Fruit fly (Drosophila melanogaster) whole organism, prepupa: ENCODE measurements around the gene mRpL3.
A peak's percentile ranks its signal among the peaks of the same experiment; 100 is the strongest.

Source experiments
- Blimp-1 ChIP-seq: fragments of 200-800 bp; sonication (Bioruptor generic); optimal IDR thresholded peaks from 3 replicates; lab custom pipeline; 2017; ENCODE audit warnings: missing biosample characterization, missing genetic modification characterization, mild to moderate bottlenecking, moderate library complexity, missing genetic modification reagents
- CG10631 ChIP-seq: fragments of 200-800 bp; sonication (Bioruptor generic); optimal IDR thresholded peaks from 2 replicates; lab custom pipeline; 2016; ENCODE audit warnings: missing biosample characterization, missing genetic modification characterization
- CG10669 ChIP-seq: fragments of 200-800 bp; sonication (Bioruptor generic); optimal IDR thresholded peaks from 3 replicates; lab custom pipeline; 2018; ENCODE audit warnings: missing biosample characterization, mild to moderate bottlenecking, missing genetic modification characterization, moderate library complexity
- CG11762 ChIP-seq: fragments of 200-800 bp; sonication (Bioruptor generic); optimal IDR thresholded peaks from 3 replicates; lab custom pipeline; 2016; ENCODE audit warnings: missing biosample characterization, missing genetic modification characterization; ENCODE audit not compliant: insufficient read depth
- CG11902 ChIP-seq: fragments of 200-800 bp; sonication (Bioruptor generic); optimal IDR thresholded peaks from 3 replicates; lab custom pipeline; 2016; ENCODE audit warnings: missing biosample characterization, missing genetic modification characterization
- CG15336 ChIP-seq: fragments of 200-800 bp; sonication (Bioruptor generic); IDR thresholded peaks from 2 replicates; pipeline ENCODE4 v1.3.6; 2022; ENCODE audit warnings: missing biosample characterization, missing genetic modification characterization
- CG1621 ChIP-seq: fragments of 200-800 bp; sonication (Bioruptor generic); optimal IDR thresholded peaks from 3 replicates; lab custom pipeline; 2018; ENCODE audit warnings: missing biosample characterization, mild to moderate bottlenecking, missing genetic modification characterization
- CG16779 ChIP-seq: fragments of 200-800 bp; sonication (Bioruptor generic); optimal IDR thresholded peaks from 3 replicates; lab custom pipeline; 2017; ENCODE audit warnings: missing biosample characterization, mild to moderate bottlenecking, missing genetic modification characterization
- CG3032 ChIP-seq: fragments of 200-800 bp; optimal IDR thresholded peaks from 2 replicates; lab custom pipeline; 2019; ENCODE audit warnings: missing biosample characterization, mild to moderate bottlenecking, missing genetic modification characterization, moderate library complexity
- CG31627 ChIP-seq: fragments of 200-800 bp; sonication (Bioruptor generic); optimal IDR thresholded peaks from 3 replicates; lab custom pipeline; 2016; ENCODE audit warnings: missing biosample characterization, missing genetic modification characterization
- CG32006 ChIP-seq: fragments of 200-800 bp; sonication (Bioruptor generic); optimal IDR thresholded peaks from 3 replicates; lab custom pipeline; 2017; ENCODE audit warnings: missing biosample characterization, mild to moderate bottlenecking, missing genetic modification characterization
- CG34406 ChIP-seq: fragments of 200-800 bp; sonication (Bioruptor generic); optimal IDR thresholded peaks from 3 replicates; lab custom pipeline; 2016; ENCODE audit warnings: missing biosample characterization, missing genetic modification characterization
- CG4318 ChIP-seq: fragments of 200-800 bp; sonication (Bioruptor generic); optimal IDR thresholded peaks from 3 replicates; lab custom pipeline; 2017; ENCODE audit warnings: missing biosample characterization, mild to moderate bottlenecking, missing genetic modification characterization
- CG6163 ChIP-seq: fragments of 200-800 bp; sonication (Bioruptor generic); IDR thresholded peaks from 3 replicates; pipeline ENCODE4 v1.3.6; 2022; ENCODE audit warnings: missing biosample characterization, missing genetic modification characterization
- CG6276 ChIP-seq: fragments of 200-800 bp; sonication (Bioruptor generic); optimal IDR thresholded peaks from 2 replicates; lab custom pipeline; 2017; ENCODE audit warnings: missing biosample characterization, mild to moderate bottlenecking, missing genetic modification characterization
- CG6792 ChIP-seq: fragments of 200-800 bp; sonication (Bioruptor generic); optimal IDR thresholded peaks from 3 replicates; lab custom pipeline; 2016; ENCODE audit warnings: missing biosample characterization, missing genetic modification characterization
- CG6808 ChIP-seq: fragments of 200-800 bp; sonication (Bioruptor generic); optimal IDR thresholded peaks from 3 replicates; lab custom pipeline; 2017; ENCODE audit warnings: missing biosample characterization, missing genetic modification characterization, mild to moderate bottlenecking, moderate library complexity, missing genetic modification reagents
- CG7368 ChIP-seq: fragments of 200-800 bp; sonication (Bioruptor generic); optimal IDR thresholded peaks from 3 replicates; lab custom pipeline; 2016; ENCODE audit warnings: missing biosample characterization, missing genetic modification characterization
- CG8119 ChIP-seq: fragments of 200-800 bp; sonication (Bioruptor generic); IDR thresholded peaks from 3 replicates; pipeline ENCODE4 v1.3.6; 2022; ENCODE audit warnings: missing biosample characterization, missing genetic modification characterization
- CG8319 ChIP-seq: fragments of 200-800 bp; sonication (Bioruptor generic); optimal IDR thresholded peaks from 3 replicates; lab custom pipeline; 2016; ENCODE audit warnings: missing biosample characterization, missing genetic modification characterization
- CG9139 ChIP-seq: fragments of 200-800 bp; sonication (Bioruptor generic); optimal IDR thresholded peaks from 3 replicates; lab custom pipeline; 2017; ENCODE audit warnings: missing biosample characterization, mild to moderate bottlenecking, missing genetic modification characterization
- Eip75B ChIP-seq: fragments of 200-800 bp; sonication (Bioruptor generic); optimal IDR thresholded peaks from 3 replicates; lab custom pipeline; 2016; ENCODE audit warnings: missing biosample characterization, missing genetic modification characterization
- Eip93F ChIP-seq: fragments of 200-800 bp; sonication (Bioruptor generic); optimal IDR thresholded peaks from 2 replicates; lab custom pipeline; 2016; ENCODE audit warnings: missing biosample characterization, mild to moderate bottlenecking, missing genetic modification characterization
- Ets21C ChIP-seq: fragments of 200-800 bp; sonication (Bioruptor generic); optimal IDR thresholded peaks from 3 replicates; lab custom pipeline; 2016; ENCODE audit warnings: missing biosample characterization, missing genetic modification characterization
- Ets96B ChIP-seq: fragments of 200-800 bp; optimal IDR thresholded peaks from 2 replicates; lab custom pipeline; 2019; ENCODE audit warnings: missing biosample characterization, mild to moderate bottlenecking, missing genetic modification characterization, moderate library complexity
- Gug ChIP-seq: fragments of 200-800 bp; sonication (Bioruptor generic); IDR thresholded peaks from 2 replicates; pipeline ENCODE4 v1.3.6; 2022; ENCODE audit warnings: missing biosample characterization, missing genetic modification characterization
- Hr38 ChIP-seq: sonication (Bioruptor generic); optimal IDR thresholded peaks from 2 replicates; lab custom pipeline; 2016; ENCODE audit warnings: missing biosample characterization, missing genetic modification characterization
- Hr39 ChIP-seq: fragments of 200-800 bp; sonication (Bioruptor generic); optimal IDR thresholded peaks from 2 replicates; lab custom pipeline; 2016; ENCODE audit warnings: missing biosample characterization, missing genetic modification characterization
- Hr4 ChIP-seq: fragments of 200-800 bp; sonication (Bioruptor generic); optimal IDR thresholded peaks from 3 replicates; lab custom pipeline; 2016; ENCODE audit warnings: missing biosample characterization, missing genetic modification characterization
- Lpt ChIP-seq: fragments of 200-800 bp; sonication (Bioruptor generic); optimal IDR thresholded peaks from 3 replicates; lab custom pipeline; 2016; ENCODE audit warnings: missing biosample characterization, missing genetic modification characterization
- Met ChIP-seq: fragments of 200-800 bp; sonication (Bioruptor generic); optimal IDR thresholded peaks from 3 replicates; lab custom pipeline; 2016; ENCODE audit warnings: missing biosample characterization, missing genetic modification characterization
- OdsH ChIP-seq: fragments of 200-800 bp; sonication (Bioruptor generic); optimal IDR thresholded peaks from 3 replicates; lab custom pipeline; 2016; ENCODE audit warnings: missing biosample characterization, missing genetic modification characterization
- Smox ChIP-seq: fragments of 200-800 bp; sonication (Bioruptor generic); optimal IDR thresholded peaks from 3 replicates; lab custom pipeline; 2016; ENCODE audit warnings: missing biosample characterization, missing genetic modification characterization
- Sox102F ChIP-seq: fragments of 200-800 bp; sonication (Bioruptor generic); optimal IDR thresholded peaks from 2 replicates; lab custom pipeline; 2016; ENCODE audit warnings: missing biosample characterization, mild to moderate bottlenecking, missing genetic modification characterization
- Sox15 ChIP-seq: fragments of 200-800 bp; sonication (Bioruptor generic); optimal IDR thresholded peaks from 3 replicates; lab custom pipeline; 2016; ENCODE audit warnings: missing biosample characterization, missing genetic modification characterization
- dac ChIP-seq: fragments of 200-800 bp; sonication (Bioruptor generic); optimal IDR thresholded peaks from 2 replicates; lab custom pipeline; 2017; ENCODE audit warnings: missing biosample characterization, mild to moderate bottlenecking, missing genetic modification characterization
- eg ChIP-seq: fragments of 200-800 bp; sonication (Bioruptor generic); IDR thresholded peaks from 3 replicates; pipeline ENCODE4 v1.3.6; 2022; ENCODE audit warnings: missing biosample characterization, missing genetic modification characterization
- esn ChIP-seq: fragments of 200-800 bp; sonication (Bioruptor generic); optimal IDR thresholded peaks from 2 replicates; lab custom pipeline; 2016; ENCODE audit warnings: missing biosample characterization, mild to moderate bottlenecking, missing genetic modification characterization, moderate library complexity
- fd59A ChIP-seq: fragments of 200-800 bp; sonication (Bioruptor generic); optimal IDR thresholded peaks from 2 replicates; lab custom pipeline; 2017; ENCODE audit warnings: missing biosample characterization, mild to moderate bottlenecking, missing genetic modification characterization, missing genetic modification reagents
- fd85E ChIP-seq: fragments of 200-800 bp; sonication (Bioruptor generic); optimal IDR thresholded peaks from 3 replicates; lab custom pipeline; 2016; ENCODE audit warnings: missing biosample characterization, missing genetic modification characterization
- fkh ChIP-seq: fragments of 200-800 bp; sonication (Bioruptor generic); optimal IDR thresholded peaks from 3 replicates; lab custom pipeline; 2017; ENCODE audit warnings: missing biosample characterization, mild to moderate bottlenecking, missing genetic modification characterization, moderate library complexity
- lz ChIP-seq: fragments of 200-800 bp; sonication (Bioruptor generic); optimal IDR thresholded peaks from 3 replicates; lab custom pipeline; 2016; ENCODE audit warnings: missing biosample characterization, missing genetic modification characterization
- net ChIP-seq: fragments of 200-800 bp; sonication (Bioruptor generic); optimal IDR thresholded peaks from 3 replicates; lab custom pipeline; 2016; ENCODE audit warnings: missing biosample characterization, missing genetic modification characterization
- pdm3 ChIP-seq: fragments of 200-800 bp; sonication (Bioruptor generic); optimal IDR thresholded peaks from 3 replicates; lab custom pipeline; 2016; ENCODE audit warnings: missing biosample characterization, missing genetic modification characterization
- spab ChIP-seq: fragments of 200-800 bp; sonication (Bioruptor generic); optimal IDR thresholded peaks from 2 replicates; lab custom pipeline; 2017; ENCODE audit warnings: missing biosample characterization, mild to moderate bottlenecking, missing genetic modification characterization, missing genetic modification reagents
- svp ChIP-seq: fragments of 200-800 bp; sonication (Bioruptor generic); peaks from one replicate; lab custom pipeline; 2016; ENCODE audit warnings: missing biosample characterization, missing genetic modification characterization
- topi ChIP-seq: fragments of 200-800 bp; sonication (Bioruptor generic); optimal IDR thresholded peaks from 3 replicates; lab custom pipeline; 2016; ENCODE audit warnings: missing biosample characterization, missing genetic modification characterization
- vri ChIP-seq: fragments of 200-800 bp; sonication (Bioruptor generic); optimal IDR thresholded peaks from 3 replicates; lab custom pipeline; 2016; ENCODE audit warnings: missing biosample characterization, mild to moderate bottlenecking, missing genetic modification characterization

The mRpL3 gene

dm6 chrX:15786242-15786641, 25.2 kb downstream of the mRpL3 start:
- TF ChIP-seq Gug: no peak
- TF ChIP-seq Eip75B: no peak
- no peak for TF ChIP-seq Sox102F (GFP tag; lab: Kevin White, UChicago)
- TF ChIP-seq CG1621: peak; percentile 11

dm6 chrX:15788235-15789187, 27.5 kb downstream of the mRpL3 start, which contains the start of gene Rhp:
TSS of gene Rhp (plus strand) at chrX:15788897.
- no peak for TF ChIP-seq Ets21C (GFP tag; lab: Kevin White, UChicago)
- TF ChIP-seq Eip93F (GFP tag; lab: Kevin White, UChicago): no peak
- peak; percentile 76 for TF ChIP-seq CG10669
- TF ChIP-seq CG3032 (tag; lab: Kevin White, UChicago): peak; percentile 48
- TF ChIP-seq Sox102F (GFP tag; lab: Kevin White, UChicago): no peak
- peak; percentile 22 for TF ChIP-seq CG8319 (GFP tag; lab: Kevin White, UChicago)
- TF ChIP-seq CG6276: no peak
- TF ChIP-seq CG10631: peak; percentile 72
- TF ChIP-seq spab: no peak
- TF ChIP-seq CG6792 (GFP tag; lab: Kevin White, UChicago): peak; percentile 62
- peak; percentile 47 for TF ChIP-seq CG11762 (GFP tag; lab: Kevin White, UChicago)
- TF ChIP-seq topi (GFP tag; lab: Kevin White, UChicago): peak; percentile 46
- TF ChIP-seq OdsH (GFP tag; lab: Kevin White, UChicago): peak; percentile 56
- TF ChIP-seq fkh (GFP tag; lab: Kevin White, UChicago): peak; percentile 64
- peak; percentile 34 for TF ChIP-seq Blimp-1 (GFP tag; lab: Kevin White, UChicago)
- TF ChIP-seq CG4318: no peak
- peak; percentile 34 for TF ChIP-seq fd85E (GFP tag; lab: Kevin White, UChicago)
- peak; percentile 54 for TF ChIP-seq esn (GFP tag; lab: Kevin White, UChicago)
- TF ChIP-seq CG31627 (GFP tag; lab: Kevin White, UChicago): no peak
- no peak for TF ChIP-seq CG11902 (GFP tag; lab: Kevin White, UChicago)
- no peak for TF ChIP-seq Met
- TF ChIP-seq Lpt (GFP tag; lab: Kevin White, UChicago): no peak
- TF ChIP-seq CG34406 (GFP tag; lab: Kevin White, UChicago): peak; percentile 60
- TF ChIP-seq dac (GFP tag; lab: Kevin White, UChicago): no peak
- peak; percentile 79 for TF ChIP-seq CG6808 (GFP tag; lab: Kevin White, UChicago)
- TF ChIP-seq Eip75B: peak; percentile 40
- peak; percentile 74 for TF ChIP-seq CG7368
- TF ChIP-seq eg: peak; percentile 47; the same call in 1 of the 3 replicates
- no peak for TF ChIP-seq Sox15
- no peak for TF ChIP-seq Gug
- TF ChIP-seq CG1621: peak; percentile 55
- no peak for TF ChIP-seq CG32006 (GFP tag; lab: Kevin White, UChicago)
- no peak for TF ChIP-seq Hr4 (GFP tag; lab: Kevin White, UChicago)
- TF ChIP-seq Hr38 (GFP tag; lab: Kevin White, UChicago): no peak
- no peak for TF ChIP-seq net
- TF ChIP-seq svp (GFP tag; lab: Kevin White, UChicago): no peak
- TF ChIP-seq vri: peak; percentile 40
- no peak for TF ChIP-seq fd59A (GFP tag; lab: Kevin White, UChicago)
- peak; percentile 40 for TF ChIP-seq lz
- TF ChIP-seq pdm3 (GFP tag; lab: Kevin White, UChicago): peak; percentile 60
- peak; percentile 56 for TF ChIP-seq Smox (GFP tag; lab: Kevin White, UChicago)
- peak; percentile 34; the same call in 2 of the 3 replicates for TF ChIP-seq CG6163 (GFP tag; lab: Robert Waterston, UW)
- no peak for TF ChIP-seq CG16779
- no peak for TF ChIP-seq CG15336 (GFP tag; lab: Robert Waterston, UW)
- peak; percentile 69 for TF ChIP-seq CG9139 (GFP tag; lab: Kevin White, UChicago)
- TF ChIP-seq CG8119: peak; percentile 29; the same call in 1 of the 3 replicates
- no peak for TF ChIP-seq Hr39 (GFP tag; lab: Kevin White, UChicago)
- TF ChIP-seq Ets96B (tag; lab: Kevin White, UChicago): no peak
